Worm (Caenorhabditis elegans) whole organism, early embryonic: ENCODE results near the gene spat-3.

Source experiments
- B0310.2 ChIP-seq: sonication (generic microtip); optimal IDR thresholded peaks from 2 replicates; lab custom pipeline; 2016; ENCODE audit warnings: mild to moderate bottlenecking, missing genetic modification characterization, missing compliant biosample characterization
- ama-1 ChIP-seq: fragments of 150-350 bp; optimal IDR thresholded peaks from 2 replicates; lab custom pipeline; 2014
- ceh-13 ChIP-seq: fragments of 200-800 bp; sonication (Bioruptor generic); optimal IDR thresholded peaks from 2 replicates; lab custom pipeline; 2018; ENCODE audit warnings: mild to moderate bottlenecking, missing genetic modification characterization, missing compliant biosample characterization
- ceh-36 ChIP-seq: sonication (generic microtip); optimal IDR thresholded peaks from 2 replicates; lab custom pipeline; 2016; ENCODE audit warnings: missing genetic modification characterization, inconsistent platforms, missing compliant biosample characterization
- ets-7 ChIP-seq: sonication (generic microtip); optimal IDR thresholded peaks from 2 replicates; lab custom pipeline; 2016; ENCODE audit warnings: missing genotype, missing genetic modification characterization, missing compliant biosample characterization
- flt-1 ChIP-seq: fragments of 200-800 bp; sonication (Bioruptor generic); IDR thresholded peaks from 2 replicates; pipeline ENCODE4 v1.3.6; 2022; ENCODE audit warnings: missing genetic modification characterization, missing compliant biosample characterization
- hmg-4 ChIP-seq: fragments of 200-800 bp; sonication (Bioruptor generic); optimal IDR thresholded peaks from 2 replicates; lab custom pipeline; 2018; ENCODE audit warnings: mild to moderate bottlenecking, missing genetic modification characterization, missing compliant biosample characterization
- hnd-1 ChIP-seq: sonication (generic microtip); optimal IDR thresholded peaks from 2 replicates; lab custom pipeline; 2016; ENCODE audit warnings: missing genetic modification characterization, missing compliant biosample characterization
- scrt-1 ChIP-seq: fragments of 200-800 bp; sonication (Bioruptor generic); IDR thresholded peaks from 2 replicates; pipeline ENCODE4 v1.3.6; 2022; ENCODE audit warnings: missing genetic modification characterization, missing compliant biosample characterization
- sea-1 ChIP-seq: fragments of 200-800 bp; sonication (Bioruptor generic); conservative IDR thresholded peaks from 2 replicates; pipeline ENCODE4 v1.3.6; 2022; ENCODE audit warnings: missing genetic modification characterization, missing compliant biosample characterization

DNA sequence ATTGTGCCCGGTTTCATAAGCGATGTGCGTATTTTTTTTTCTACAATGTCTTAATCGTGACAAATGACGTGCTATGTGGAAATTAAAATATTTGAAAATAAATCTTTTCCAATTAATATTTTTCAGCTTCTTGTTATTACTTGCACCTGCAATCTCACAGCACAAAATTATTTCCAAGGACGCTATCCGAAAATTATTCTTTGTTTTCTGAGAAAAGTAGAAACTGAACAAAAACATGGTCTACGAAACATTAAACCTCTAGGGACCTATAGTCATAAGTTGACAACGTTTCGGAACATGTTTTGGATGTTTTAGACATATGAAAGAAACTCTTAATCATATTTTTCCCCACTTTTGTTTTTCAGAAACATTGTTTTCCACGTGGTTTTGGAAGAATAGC lies 22.6 kb upstream of the spat-3 start:
- no peak for TF ChIP-seq ceh-36
- no peak for TF ChIP-seq sea-1 (GFP tag; lab: Robert Waterston, UW)
- TF ChIP-seq ets-7: no peak
- TF ChIP-seq ama-1 (lab: Kevin White, UChicago): no peak
- no peak for TF ChIP-seq flt-1
- no peak for TF ChIP-seq hmg-4
- no peak for TF ChIP-seq scrt-1 (GFP tag; lab: Robert Waterston, UW)
- TF ChIP-seq ceh-13: no peak
- TF ChIP-seq B0310.2 (tag; lab: Kevin White, UChicago): no peak
- TF ChIP-seq hnd-1: no peak
